Worm (Caenorhabditis elegans) whole organism, L4 larva: ENCODE measurements around the gene F59B10.2.

Experiments used
- D1046.2 ChIP-seq: fragments of 200-800 bp; sonication (Bioruptor generic); IDR thresholded peaks from 2 replicates; pipeline ENCODE4 v1.3.6; 2022; ENCODE audit warnings: missing genetic modification characterization, missing compliant biosample characterization
- F26F4.8 ChIP-seq: fragments of 200-800 bp; sonication (Bioruptor generic); conservative IDR thresholded peaks from 2 replicates; pipeline ENCODE4 v1.3.6; 2022; ENCODE audit warnings: missing genetic modification characterization, missing compliant biosample characterization
- F49E8.2 ChIP-seq: sonication (generic microtip); optimal IDR thresholded peaks from 2 replicates; lab custom pipeline; 2016; ENCODE audit warnings: missing compliant biosample characterization, mild to moderate bottlenecking, missing genetic modification characterization, borderline replicate concordance
- T20F7.1 ChIP-seq: fragments of 200-800 bp; sonication (Bioruptor generic); optimal IDR thresholded peaks from 2 replicates; lab custom pipeline; 2018; ENCODE audit warnings: mild to moderate bottlenecking, missing genetic modification characterization, missing compliant biosample characterization
- T26A8.4 ChIP-seq: fragments of 200-800 bp; sonication (Bioruptor generic); IDR thresholded peaks from 2 replicates; pipeline ENCODE4 v1.3.6; 2022; ENCODE audit warnings: missing genetic modification characterization, missing compliant biosample characterization
- Y105C5A.15 ChIP-seq: fragments of 200-800 bp; sonication (Bioruptor generic); IDR thresholded peaks from 2 replicates; pipeline ENCODE4 v1.3.6; 2022; ENCODE audit warnings: missing genetic modification characterization, missing compliant biosample characterization
- Y48G9A.11 ChIP-seq: fragments of 200-800 bp; sonication (Bioruptor generic); IDR thresholded peaks from 2 replicates; pipeline ENCODE4 v1.3.6; 2022; ENCODE audit warnings: missing genetic modification reagents, missing genetic modification characterization, missing compliant biosample characterization
- ZK546.5 ChIP-seq, 2 experiments: sonication (generic microtip); optimal IDR thresholded peaks; 2 replicates each; lab custom pipeline; 2017; ENCODE audit warnings: missing biosample characterization in 2 of 2, missing genetic modification characterization in 2 of 2
- aha-1 ChIP-seq: fragments of 150-350 bp; peaks from one replicate; lab custom pipeline; 2014; ENCODE audit warnings: missing biosample characterization, missing genetic modification characterization
- ama-1 ChIP-seq: fragments of 150-350 bp; optimal IDR thresholded peaks from 2 replicates; lab custom pipeline; 2014; ENCODE audit warnings: inconsistent platforms, mixed read lengths
- arid-1 ChIP-seq: fragments of 200-800 bp; sonication (Bioruptor generic); conservative IDR thresholded peaks from 2 replicates; pipeline ENCODE4 v1.3.6; 2022; ENCODE audit warnings: missing genetic modification reagents, missing genetic modification characterization, missing compliant biosample characterization
- attf-4 ChIP-seq: sonication (generic microtip); optimal IDR thresholded peaks from 3 replicates; lab custom pipeline; 2017; ENCODE audit warnings: missing biosample characterization, missing genetic modification characterization
- ceh-20 ChIP-seq: fragments of 200-800 bp; sonication (Bioruptor generic); IDR thresholded peaks from 2 replicates; pipeline ENCODE4 v1.3.6; 2022; ENCODE audit warnings: missing genetic modification reagents, missing genetic modification characterization, missing compliant biosample characterization
- ceh-28 ChIP-seq: fragments of 150-350 bp; optimal IDR thresholded peaks from 2 replicates; lab custom pipeline; 2014; ENCODE audit warnings: missing biosample characterization, missing genetic modification reagents, missing genetic modification characterization
- ceh-32 ChIP-seq: sonication (generic microtip); optimal IDR thresholded peaks from 2 replicates; lab custom pipeline; 2016; ENCODE audit warnings: mild to moderate bottlenecking, missing genetic modification characterization, missing compliant biosample characterization; ENCODE audit not compliant: poor library complexity
- daf-12 ChIP-seq: fragments of 150-350 bp; optimal IDR thresholded peaks from 2 replicates; lab custom pipeline; 2014; ENCODE audit warnings: missing biosample characterization, missing genetic modification reagents, missing genetic modification characterization
- dmd-6 ChIP-seq: fragments of 200-800 bp; sonication (Bioruptor generic); IDR thresholded peaks from 2 replicates; pipeline ENCODE4 v1.3.6; 2022; ENCODE audit warnings: missing genetic modification reagents, missing genetic modification characterization, missing compliant biosample characterization
- hlh-11 ChIP-seq: fragments of 200-800 bp; sonication (Bioruptor generic); optimal IDR thresholded peaks from 2 replicates; lab custom pipeline; 2018; ENCODE audit warnings: mild to moderate bottlenecking, missing genetic modification characterization, missing compliant biosample characterization
- lin-29 ChIP-seq: fragments of 200-800 bp; sonication (Bioruptor generic); IDR thresholded peaks from 2 replicates; pipeline ENCODE4 v1.3.6; 2022; ENCODE audit warnings: missing genetic modification reagents, missing genetic modification characterization, missing compliant biosample characterization
- madf-5 ChIP-seq, 2 experiments: fragments of 200-800 bp; sonication (Bioruptor generic); IDR thresholded peaks; 2 replicates each; pipeline ENCODE4 v1.3.6; 2022; ENCODE audit warnings: missing compliant biosample characterization in 2 of 2, missing genetic modification characterization in 2 of 2
- madf-9 ChIP-seq: fragments of 200-800 bp; sonication (Bioruptor generic); conservative IDR thresholded peaks from 2 replicates; pipeline ENCODE4 v1.3.6; 2022; ENCODE audit warnings: missing genetic modification reagents, missing genetic modification characterization, missing compliant biosample characterization
- nhr-28 ChIP-seq: fragments of 150-350 bp; optimal IDR thresholded peaks from 2 replicates; lab custom pipeline; 2014; ENCODE audit warnings: missing biosample characterization, missing genetic modification characterization
- nhr-48 ChIP-seq: sonication (generic microtip); optimal IDR thresholded peaks from 2 replicates; lab custom pipeline; 2016; ENCODE audit warnings: mild to moderate bottlenecking, missing genetic modification characterization, missing compliant biosample characterization
- nhr-76 ChIP-seq: fragments of 150-350 bp; optimal IDR thresholded peaks from 2 replicates; lab custom pipeline; 2014; ENCODE audit warnings: missing biosample characterization, missing genetic modification characterization
- pha-4 ChIP-seq, 2 experiments: fragments of 150-350 bp in 1 of 2; fragments of 200-800 bp in 1 of 2; sonication (Bioruptor generic) in 1 of 2; IDR thresholded peaks in 1 of 2; optimal IDR thresholded peaks in 1 of 2; 2 replicates each; pipeline versions ENCODE4 v1.3.6 to Lab custom; 2014 to 2022; ENCODE audit warnings: missing genetic modification characterization in 2 of 2, missing genetic modification reagents in 2 of 2, missing biosample characterization in 1 of 2, missing compliant biosample characterization in 1 of 2
- pqm-1 ChIP-seq: sonication (generic microtip); optimal IDR thresholded peaks from 2 replicates; lab custom pipeline; 2017; ENCODE audit warnings: missing biosample characterization, missing genetic modification characterization
- saeg-2 ChIP-seq: fragments of 200-800 bp; sonication (Bioruptor generic); IDR thresholded peaks from 2 replicates; pipeline ENCODE4 v1.3.6; 2022; ENCODE audit warnings: missing genetic modification reagents, missing genetic modification characterization, missing compliant biosample characterization
- spr-3 ChIP-seq: fragments of 200-800 bp; sonication (Bioruptor generic); optimal IDR thresholded peaks from 2 replicates; lab custom pipeline; 2018; ENCODE audit warnings: mild to moderate bottlenecking, missing genetic modification characterization, missing compliant biosample characterization
- zip-11 ChIP-seq: fragments of 200-800 bp; sonication (Bioruptor generic); IDR thresholded peaks from 2 replicates; pipeline ENCODE4 v1.3.6; 2022; ENCODE audit warnings: missing genetic modification characterization, missing compliant biosample characterization
- zip-2 ChIP-seq: fragments of 150-350 bp; optimal IDR thresholded peaks from 2 replicates; lab custom pipeline; 2014; ENCODE audit warnings: missing biosample characterization, missing genetic modification characterization
- ztf-11 ChIP-seq: fragments of 150-350 bp; optimal IDR thresholded peaks from 2 replicates; lab custom pipeline; 2014; ENCODE audit warnings: missing biosample characterization, missing genetic modification characterization

The F59B10.2 gene

DNA sequence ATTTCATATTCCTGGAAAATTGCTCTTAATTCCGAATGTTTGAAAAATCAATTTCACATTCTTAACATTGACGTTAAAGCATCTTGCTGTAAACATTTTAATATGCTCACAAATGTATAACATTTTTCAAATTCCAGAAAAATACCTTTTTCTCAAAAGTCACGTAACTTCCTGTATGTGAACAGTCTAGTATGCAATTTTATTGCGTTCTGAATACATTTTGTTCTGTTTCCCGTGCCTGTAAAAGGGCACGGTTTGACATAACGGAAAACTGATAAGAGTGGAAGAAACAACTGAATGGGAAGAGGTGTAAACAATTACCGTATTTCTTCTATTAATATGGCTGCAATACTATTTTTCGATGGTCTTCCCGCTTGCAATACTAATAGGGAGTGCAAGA lies 26.7 kb downstream of the F59B10.2 start (continued):
- TF ChIP-seq pha-4 (GFP tag; IDR thresholded peaks at IDR 0.05; lab: Robert Waterston, UW) (no peak), pha-4 (tag; optimal IDR thresholded peaks at IDR 0.05; lab: Kevin White, UChicago) (no peak), Y105C5A.15 (GFP tag; lab: Robert Waterston, UW) (no peak), D1046.2 (GFP tag; lab: Robert Waterston, UW) (no peak), ama-1 (lab: Kevin White, UChicago) (no peak), madf-9 (GFP tag; lab: Robert Waterston, UW) (no peak), daf-12 (tag; lab: Kevin White, UChicago) (no peak), attf-4 (tag; lab: Kevin White, UChicago) (no peak), madf-5 (GFP tag; IDR thresholded peaks at IDR 0.05; lab: Robert Waterston, UW) (no peak), Y48G9A.11 (GFP tag; lab: Robert Waterston, UW) (no peak), aha-1 (tag; lab: Kevin White, UChicago) (peak; percentile 77), saeg-2 (GFP tag; lab: Robert Waterston, UW) (no peak), zip-2 (no peak)

DNA sequence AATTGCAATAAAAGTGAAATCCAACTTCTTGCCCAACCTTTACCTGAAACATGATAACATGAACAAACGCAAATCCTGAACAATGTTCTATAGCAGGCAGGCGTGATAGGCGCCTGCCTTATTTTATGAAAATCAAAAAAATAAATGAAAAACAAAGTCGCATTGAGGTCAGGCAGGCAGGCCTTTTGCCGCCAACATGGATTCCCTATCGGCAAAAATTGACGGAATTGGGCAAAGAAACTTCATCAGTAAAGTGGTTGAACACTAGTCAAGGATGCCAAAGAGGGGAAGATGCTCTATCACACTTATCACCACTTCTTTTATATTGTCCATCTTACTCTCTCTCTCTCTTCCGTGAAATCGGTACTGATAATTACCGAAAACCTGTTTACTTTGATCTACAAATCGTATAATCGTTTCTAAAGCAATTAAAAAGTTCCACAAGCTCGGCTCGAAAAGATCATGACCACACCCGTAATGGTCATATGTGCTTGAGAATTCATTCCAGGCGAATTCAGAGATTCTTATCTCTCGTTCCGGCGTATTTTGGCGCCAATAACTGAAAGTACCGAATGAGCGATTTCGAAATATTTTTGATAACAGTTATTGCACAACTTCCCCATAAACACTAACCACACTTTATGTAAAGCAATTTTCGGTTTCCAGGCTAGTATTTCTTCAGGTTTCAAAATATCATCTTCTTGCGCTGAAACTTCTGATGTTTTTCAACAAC lies 27.7 kb downstream of the F59B10.2 start, which contains the start of the genes clec-60 and ZK666.11:
Gene clec-60 (minus strand): TSS at position 51 of the 733 bp plus-strand sequence.
Gene ZK666.11 (plus strand): TSS at position 699 of the 733 bp plus-strand sequence.
- no peak for TF ChIP-seq ZK546.5 (tag; optimal IDR thresholded peaks at IDR 0.05; lab: Kevin White, UChicago)
- TF ChIP-seq F49E8.2 = no peak
- peak; percentile 73 for TF ChIP-seq nhr-28 (tag; lab: Kevin White, UChicago)
- peak; percentile 2 for TF ChIP-seq pqm-1 (tag; lab: Kevin White, UChicago)
- TF ChIP-seq zip-2 = no peak
- peak; percentile 37 for TF ChIP-seq hlh-11
- TF ChIP-seq dmd-6 (GFP tag; lab: Robert Waterston, UW) = peak; percentile 27; the same call in 1 of the 2 replicates

DNA sequence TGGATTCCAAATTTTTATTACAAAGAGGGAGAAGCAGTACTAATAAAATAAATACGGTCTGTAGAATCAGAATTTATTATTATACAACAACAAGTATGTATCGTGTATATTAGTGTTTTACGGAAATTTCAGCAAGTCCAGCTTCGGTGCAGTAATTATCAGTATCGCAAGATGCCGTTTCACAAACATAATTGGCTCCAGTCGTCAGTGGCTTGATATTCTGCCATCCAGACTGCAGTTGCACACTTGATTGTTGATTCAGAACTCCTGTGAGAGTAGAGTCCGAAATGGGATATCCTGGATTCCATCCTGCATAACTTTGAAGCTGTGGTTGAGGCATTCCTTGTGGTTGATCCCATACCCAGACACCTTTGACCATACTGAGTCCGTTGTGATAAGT lies 29.6 kb downstream of the F59B10.2 start:
- no peak for TF ChIP-seq spr-3
- no peak for TF ChIP-seq arid-1
- TF ChIP-seq pqm-1 (tag; lab: Kevin White, UChicago) = no peak
- TF ChIP-seq aha-1 (tag; lab: Kevin White, UChicago) = peak; percentile 91
- no peak for TF ChIP-seq F26F4.8 (GFP tag; lab: Robert Waterston, UW)

DNA sequence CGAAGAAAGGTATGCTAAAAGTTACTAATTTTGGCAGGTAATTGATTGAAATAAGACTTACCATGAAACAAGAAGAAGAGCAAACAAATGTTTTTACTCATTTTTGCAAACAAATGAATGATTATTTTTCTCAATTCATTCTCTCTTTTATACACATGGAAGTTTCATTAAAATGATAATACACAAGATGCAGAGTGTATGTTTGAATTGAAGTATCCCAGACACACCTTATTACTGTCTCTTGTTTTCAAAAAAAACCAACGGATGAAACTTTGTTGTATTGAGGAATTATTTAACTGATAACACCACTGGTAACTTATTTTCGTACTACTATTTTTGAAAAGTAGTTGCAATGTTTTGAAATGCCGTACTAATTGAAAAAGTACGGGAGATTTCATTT lies 30.3 kb downstream of the F59B10.2 start, which contains the start of gene clec-59:
Gene clec-59 (minus strand): TSS at position 101 of the 400 bp plus-strand sequence.
- TF ChIP-seq madf-5 (GFP tag; IDR thresholded peaks at IDR 0.05; lab: Robert Waterston, UW) = no peak
- TF ChIP-seq, all 104 proteins: peak for 0

DNA sequence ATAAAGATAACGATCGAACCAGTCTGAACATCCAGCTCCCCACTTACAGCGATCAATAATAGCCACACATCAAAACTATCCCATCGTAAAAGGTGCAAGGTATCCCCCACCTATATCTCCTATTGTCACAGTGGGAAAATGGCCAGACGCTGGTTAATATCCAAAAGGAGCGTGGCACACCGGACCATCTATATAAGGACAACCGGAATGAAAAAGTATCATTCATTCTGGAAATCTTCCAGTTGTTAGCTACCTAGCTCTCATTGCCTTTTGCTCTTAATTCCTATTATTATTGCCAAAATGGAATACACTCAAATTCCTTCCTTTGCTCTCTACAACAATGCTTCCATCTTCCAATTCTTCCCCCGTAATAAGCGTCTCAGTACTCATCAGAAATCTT lies 32.7 kb downstream of the F59B10.2 start, which contains the start of gene ZK666.4:
Gene ZK666.4 (plus strand): TSS at position 301 of the 400 bp plus-strand sequence.
- TF ChIP-seq nhr-28 (tag; lab: Kevin White, UChicago) (no peak), nhr-76 (no peak), ceh-20 (GFP tag; lab: Robert Waterston, UW) (no peak)

DNA sequence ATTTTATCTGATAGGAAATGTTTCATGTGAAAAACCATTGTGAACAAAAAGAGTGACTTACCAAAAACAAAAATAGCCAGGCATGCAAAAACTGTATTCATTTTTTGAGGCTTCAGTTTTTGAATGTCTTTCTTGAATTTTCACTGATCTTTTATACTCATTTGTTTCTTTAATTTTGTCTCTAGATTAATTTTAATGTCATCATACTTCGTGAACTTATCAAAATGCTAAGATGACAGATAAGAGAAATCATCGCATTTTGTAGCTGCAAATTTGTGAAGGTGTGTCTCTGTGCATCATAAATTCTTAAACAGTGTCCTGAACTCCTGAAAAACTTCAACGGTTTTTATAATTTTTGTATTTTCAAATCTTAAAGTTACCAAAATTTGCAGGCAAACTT lies 33.6 kb downstream of the F59B10.2 start, which contains the start of gene clec-58:
Gene clec-58 (minus strand): TSS at position 101 of the 400 bp plus-strand sequence.
- no peak for TF ChIP-seq nhr-48 (tag; lab: Kevin White, UChicago)
- TF ChIP-seq zip-11 = no peak
- TF ChIP-seq T20F7.1 = no peak
- no peak for TF ChIP-seq ztf-11 (tag; lab: Kevin White, UChicago)
- no peak for TF ChIP-seq lin-29
- no peak for TF ChIP-seq ceh-20 (GFP tag; lab: Robert Waterston, UW)
- no peak for TF ChIP-seq ceh-32 (tag; lab: Kevin White, UChicago)
- TF ChIP-seq Y105C5A.15 (GFP tag; lab: Robert Waterston, UW) = no peak
- TF ChIP-seq T26A8.4 (GFP tag; lab: Robert Waterston, UW) = no peak
- TF ChIP-seq ceh-28 = no peak
